Worm (Caenorhabditis elegans) whole organism, L1 larva: ENCODE measurements around the gene unc-47.

ENCODE experiments used
- C16A3.4 ChIP-seq: fragments of 150-350 bp; optimal IDR thresholded peaks from 2 replicates; lab custom pipeline; 2014; ENCODE audit warnings: missing biosample characterization, missing genetic modification characterization
- F16B12.6 ChIP-seq: fragments of 150-350 bp; optimal IDR thresholded peaks from 2 replicates; lab custom pipeline; 2014; ENCODE audit warnings: missing biosample characterization, missing genetic modification characterization
- Y116A8C.19 ChIP-seq: sonication (generic microtip); optimal IDR thresholded peaks from 2 replicates; lab custom pipeline; 2016; ENCODE audit warnings: missing compliant biosample characterization, missing genetic modification characterization, borderline replicate concordance
- alr-1 ChIP-seq: fragments of 200-800 bp; sonication (Bioruptor generic); optimal IDR thresholded peaks from 2 replicates; lab custom pipeline; 2018; ENCODE audit warnings: borderline replicate concordance, mild to moderate bottlenecking, missing genetic modification characterization, missing compliant biosample characterization
- aly-2 ChIP-seq: fragments of 150-350 bp; optimal IDR thresholded peaks from 2 replicates; lab custom pipeline; 2014; ENCODE audit warnings: missing biosample characterization, missing genetic modification characterization
- ama-1 ChIP-seq: fragments of 150-350 bp; optimal IDR thresholded peaks from 2 replicates; lab custom pipeline; 2014
- blmp-1 ChIP-seq: fragments of 150-350 bp; optimal IDR thresholded peaks from 2 replicates; lab custom pipeline; 2014; ENCODE audit warnings: missing biosample characterization, missing genetic modification characterization
- ceh-8 ChIP-seq: fragments of 200-800 bp; sonication (Bioruptor generic); optimal IDR thresholded peaks from 2 replicates; lab custom pipeline; 2018; ENCODE audit warnings: mild to moderate bottlenecking, missing genetic modification characterization, moderate library complexity, missing compliant biosample characterization
- ceh-82 ChIP-seq, 3 experiments: fragments of 150-350 bp in 1 of 3; sonication (generic microtip) in 2 of 3; optimal IDR thresholded peaks; 2 replicates each; lab custom pipeline; 2014 to 2017; ENCODE audit warnings: missing biosample characterization in 3 of 3, missing genetic modification characterization in 3 of 3
- ceh-88 ChIP-seq: fragments of 200-800 bp; sonication (Bioruptor generic); IDR thresholded peaks from 2 replicates; pipeline ENCODE4 v1.3.6; 2022; ENCODE audit warnings: missing genetic modification characterization, missing compliant biosample characterization
- ces-1 ChIP-seq: fragments of 150-350 bp; optimal IDR thresholded peaks from 2 replicates; lab custom pipeline; 2014; ENCODE audit warnings: missing biosample characterization, missing genetic modification reagents, missing genetic modification characterization
- dpl-1 ChIP-seq, 3 experiments: fragments of 150-350 bp in 2 of 3; sonication (generic microtip) in 1 of 3; optimal IDR thresholded peaks; 2 replicates each; lab custom pipeline; 2014 to 2017; ENCODE audit warnings: missing biosample characterization in 3 of 3, missing genetic modification characterization in 3 of 3, missing genetic modification reagents in 3 of 3
- efl-3 ChIP-seq: fragments of 200-800 bp; sonication (Bioruptor generic); optimal IDR thresholded peaks from 2 replicates; lab custom pipeline; 2018; ENCODE audit warnings: mild to moderate bottlenecking, missing genetic modification characterization, missing compliant biosample characterization
- egl-13 ChIP-seq: sonication (generic microtip); optimal IDR thresholded peaks from 2 replicates; lab custom pipeline; 2016; ENCODE audit warnings: missing genotype, missing genetic modification reagents, missing genetic modification characterization, missing compliant biosample characterization
- egl-27 ChIP-seq, 2 experiments: fragments of 150-350 bp in 1 of 2; sonication (generic microtip); optimal IDR thresholded peaks; 3 replicates each; lab custom pipeline; 2017 to 2018; ENCODE audit warnings: missing biosample characterization in 2 of 2, missing genetic modification characterization in 2 of 2, missing genetic modification reagents in 2 of 2
- elt-2 ChIP-seq: sonication (generic microtip); optimal IDR thresholded peaks from 2 replicates; lab custom pipeline; 2016; ENCODE audit warnings: missing genetic modification characterization, mild to moderate bottlenecking, inconsistent platforms, missing compliant biosample characterization, missing genetic modification reagents
- elt-3 ChIP-seq, 6 experiments: fragments of 150-350 bp in 1 of 6; sonication (generic microtip); optimal IDR thresholded peaks; 2 replicates each; lab custom pipeline; 2017 to 2018; ENCODE audit warnings: missing biosample characterization in 6 of 6, missing genetic modification characterization in 6 of 6, inconsistent platforms in 1 of 6
- ets-5 ChIP-seq: fragments of 200-800 bp; sonication (Bioruptor generic); IDR thresholded peaks from 2 replicates; pipeline ENCODE4 v1.3.6; 2022; ENCODE audit warnings: missing genetic modification characterization, missing compliant biosample characterization
- fkh-4 ChIP-seq: sonication (generic microtip); optimal IDR thresholded peaks from 2 replicates; lab custom pipeline; 2016; ENCODE audit warnings: missing compliant biosample characterization, missing genetic modification characterization, borderline replicate concordance
- grh-1 ChIP-seq: fragments of 200-800 bp; sonication (Bioruptor generic); IDR thresholded peaks from 2 replicates; pipeline ENCODE4 v1.3.6; 2022; ENCODE audit warnings: missing genetic modification reagents, missing genetic modification characterization, missing compliant biosample characterization
- hlh-17 ChIP-seq: fragments of 200-800 bp; sonication (Bioruptor generic); optimal IDR thresholded peaks from 2 replicates; lab custom pipeline; 2018; ENCODE audit warnings: missing genetic modification characterization, mild to moderate bottlenecking, missing compliant biosample characterization, moderate library complexity, borderline replicate concordance
- hlh-4 ChIP-seq: sonication (generic microtip); optimal IDR thresholded peaks from 2 replicates; lab custom pipeline; 2016; ENCODE audit warnings: mild to moderate bottlenecking, missing genetic modification characterization, missing compliant biosample characterization
- irx-1 ChIP-seq: sonication (generic microtip); optimal IDR thresholded peaks from 2 replicates; lab custom pipeline; 2016; ENCODE audit warnings: missing genetic modification characterization, missing compliant biosample characterization
- lin-14 ChIP-seq: fragments of 200-800 bp; sonication (Bioruptor generic); optimal IDR thresholded peaks from 2 replicates; lab custom pipeline; 2018; ENCODE audit warnings: mild to moderate bottlenecking, missing genetic modification characterization, moderate library complexity, missing compliant biosample characterization
- lin-15B ChIP-seq: fragments of 150-350 bp; sonication (generic microtip); optimal IDR thresholded peaks from 3 replicates; lab custom pipeline; 2014; ENCODE audit warnings: missing biosample characterization, missing genetic modification characterization
- lin-35 ChIP-seq, 2 experiments: fragments of 150-350 bp; optimal IDR thresholded peaks; 2 replicates each; lab custom pipeline; 2014; ENCODE audit warnings: missing biosample characterization in 2 of 2, missing genetic modification characterization in 2 of 2, missing genetic modification reagents in 2 of 2
- lsy-2 ChIP-seq, 2 experiments: fragments of 150-350 bp; optimal IDR thresholded peaks; 2 replicates each; lab custom pipeline; 2014; ENCODE audit warnings: missing biosample characterization in 2 of 2, missing genetic modification characterization in 2 of 2
- mdl-1 ChIP-seq, 2 experiments: fragments of 150-350 bp; optimal IDR thresholded peaks; 2 replicates each; lab custom pipeline; 2014 to 2017; ENCODE audit warnings: missing biosample characterization in 2 of 2, missing genetic modification characterization in 2 of 2, inconsistent platforms in 1 of 2
- mef-2 ChIP-seq: fragments of 150-350 bp; optimal IDR thresholded peaks from 2 replicates; lab custom pipeline; 2014; ENCODE audit warnings: missing biosample characterization, missing genetic modification characterization
- nhr-11 ChIP-seq: fragments of 150-350 bp; optimal IDR thresholded peaks from 2 replicates; lab custom pipeline; 2014; ENCODE audit warnings: missing biosample characterization, missing genetic modification characterization
- nhr-12 ChIP-seq: sonication (generic microtip); optimal IDR thresholded peaks from 2 replicates; lab custom pipeline; 2017; ENCODE audit warnings: missing biosample characterization, missing genetic modification characterization
- nhr-20 ChIP-seq: sonication (generic microtip); optimal IDR thresholded peaks from 2 replicates; lab custom pipeline; 2016; ENCODE audit warnings: mild to moderate bottlenecking, missing genetic modification characterization, missing compliant biosample characterization
- nhr-237 ChIP-seq: fragments of 150-350 bp; optimal IDR thresholded peaks from 2 replicates; lab custom pipeline; 2014; ENCODE audit warnings: missing biosample characterization, missing genetic modification characterization
- nhr-28 ChIP-seq: fragments of 150-350 bp; optimal IDR thresholded peaks from 2 replicates; lab custom pipeline; 2014; ENCODE audit warnings: missing biosample characterization, missing genetic modification characterization
- nhr-47 ChIP-seq: sonication (generic microtip); optimal IDR thresholded peaks from 2 replicates; lab custom pipeline; 2016; ENCODE audit warnings: mild to moderate bottlenecking, missing genetic modification characterization, moderate library complexity, missing compliant biosample characterization
- nhr-76 ChIP-seq: sonication (generic microtip); optimal IDR thresholded peaks from 2 replicates; lab custom pipeline; 2017; ENCODE audit warnings: missing biosample characterization, missing genetic modification characterization
- nhr-77 ChIP-seq: fragments of 150-350 bp; optimal IDR thresholded peaks from 2 replicates; lab custom pipeline; 2014; ENCODE audit warnings: missing biosample characterization, missing genetic modification characterization
- nhr-84 ChIP-seq: sonication (generic microtip); optimal IDR thresholded peaks from 2 replicates; lab custom pipeline; 2017; ENCODE audit warnings: missing biosample characterization, missing genetic modification characterization
- nhr-85 ChIP-seq: sonication (generic microtip); peaks from one replicate; lab custom pipeline; 2016; ENCODE audit warnings: missing genetic modification characterization, inconsistent platforms, missing compliant biosample characterization
- nhr-90 ChIP-seq: sonication (generic microtip); optimal IDR thresholded peaks from 2 replicates; lab custom pipeline; 2016; ENCODE audit warnings: mild to moderate bottlenecking, missing genetic modification characterization, missing compliant biosample characterization; ENCODE audit not compliant: poor library complexity
- pax-3 ChIP-seq: fragments of 200-800 bp; sonication (Bioruptor generic); optimal IDR thresholded peaks from 2 replicates; lab custom pipeline; 2018; ENCODE audit warnings: mild to moderate bottlenecking, missing genetic modification characterization, moderate library complexity, missing compliant biosample characterization
- snpc-4 ChIP-seq: fragments of 150-350 bp; optimal IDR thresholded peaks from 2 replicates; lab custom pipeline; 2014; ENCODE audit warnings: missing biosample characterization, missing genetic modification characterization
- snu-23 ChIP-seq: sonication (generic microtip); optimal IDR thresholded peaks from 2 replicates; lab custom pipeline; 2016; ENCODE audit warnings: missing genetic modification characterization, missing compliant biosample characterization
- sox-4 ChIP-seq: sonication (generic microtip); optimal IDR thresholded peaks from 2 replicates; lab custom pipeline; 2016; ENCODE audit warnings: missing genetic modification characterization, missing compliant biosample characterization
- sptf-1 ChIP-seq: fragments of 150-350 bp; optimal IDR thresholded peaks from 2 replicates; lab custom pipeline; 2014; ENCODE audit warnings: missing biosample characterization, missing genetic modification characterization
- sup-37 ChIP-seq: fragments of 200-800 bp; sonication (Bioruptor generic); optimal IDR thresholded peaks from 2 replicates; lab custom pipeline; 2018; ENCODE audit warnings: mild to moderate bottlenecking, missing genetic modification characterization, missing compliant biosample characterization
- swsn-7 ChIP-seq: sonication (generic microtip); optimal IDR thresholded peaks from 2 replicates; lab custom pipeline; 2016; ENCODE audit warnings: missing genetic modification characterization, missing compliant biosample characterization
- tlp-1 ChIP-seq: fragments of 150-350 bp; optimal IDR thresholded peaks from 2 replicates; lab custom pipeline; 2014; ENCODE audit warnings: missing biosample characterization, missing genetic modification characterization
- unc-130 ChIP-seq: fragments of 150-350 bp; optimal IDR thresholded peaks from 2 replicates; lab custom pipeline; 2017; ENCODE audit warnings: missing biosample characterization, missing genetic modification characterization, inconsistent platforms
- unc-30 ChIP-seq: sonication (generic microtip); optimal IDR thresholded peaks from 2 replicates; lab custom pipeline; 2017; ENCODE audit warnings: missing biosample characterization, missing genetic modification characterization
- xbp-1 ChIP-seq: sonication (generic microtip); optimal IDR thresholded peaks from 2 replicates; lab custom pipeline; 2016; ENCODE audit warnings: missing genetic modification characterization, missing compliant biosample characterization
- zip-4 ChIP-seq: fragments of 200-800 bp; sonication (Bioruptor generic); optimal IDR thresholded peaks from 2 replicates; lab custom pipeline; 2018; ENCODE audit warnings: mild to moderate bottlenecking, missing genetic modification characterization, moderate library complexity, missing compliant biosample characterization
- ztf-11 ChIP-seq, 2 experiments: sonication (generic microtip); optimal IDR thresholded peaks; 2 replicates each; lab custom pipeline; 2016 to 2017; ENCODE audit warnings: missing genetic modification characterization in 2 of 2, missing biosample characterization in 1 of 2, missing compliant biosample characterization in 1 of 2
- ztf-4 ChIP-seq: fragments of 150-350 bp; optimal IDR thresholded peaks from 2 replicates; lab custom pipeline; 2014; ENCODE audit warnings: missing biosample characterization, missing genetic modification characterization

unc-47 gene

DNA sequence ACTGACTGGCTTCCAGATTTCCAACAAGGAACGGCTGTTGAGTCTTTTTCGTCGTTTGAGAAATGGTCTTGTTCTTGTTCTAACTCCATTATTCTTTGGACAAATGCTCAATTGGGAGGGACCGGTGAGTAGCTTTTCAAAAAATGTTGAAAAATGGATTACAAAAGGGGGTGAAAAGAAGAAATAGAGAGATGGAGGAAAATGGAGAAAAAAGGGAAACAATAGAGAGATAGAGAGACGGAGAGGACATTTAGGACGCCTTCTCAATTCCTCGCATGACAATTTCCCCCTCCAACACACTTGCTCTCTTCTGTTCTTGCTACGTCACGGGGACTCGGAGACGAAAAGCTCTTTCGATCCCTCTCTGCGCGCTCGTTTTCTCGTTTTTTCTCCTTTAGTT is 33.1 kb downstream of the unc-47 start:
- TF ChIP-seq mdl-1 (tag; optimal IDR thresholded peaks at IDR 0.05; lab: Kevin White, UChicago): peak in 1 of 2 experiments; percentile 35
- no peak for TF ChIP-seq nhr-237
- no peak for TF ChIP-seq pax-3 (tag; lab: Kevin White, UChicago)
- no peak for TF ChIP-seq ets-5 (GFP tag; lab: Robert Waterston, UW)
- TF ChIP-seq sup-37 (GFP tag; lab: Kevin White, UChicago): peak; percentile 5
- TF ChIP-seq mef-2 (tag; lab: Kevin White, UChicago): no peak
- no peak for TF ChIP-seq hlh-17 (GFP tag; lab: Kevin White, UChicago)
- TF ChIP-seq snu-23 (GFP tag; lab: Kevin White, UChicago): peak; percentile 52
- TF ChIP-seq nhr-11 (tag; lab: Kevin White, UChicago): no peak
- TF ChIP-seq aly-2 (tag; lab: Kevin White, UChicago): no peak
- no peak for TF ChIP-seq grh-1 (GFP tag; lab: Robert Waterston, UW)
- TF ChIP-seq Y116A8C.19 (tag; lab: Kevin White, UChicago): no peak
- TF ChIP-seq nhr-47 (tag; lab: Kevin White, UChicago): peak; percentile 19
- TF ChIP-seq nhr-77 (tag; lab: Kevin White, UChicago): no peak
- TF ChIP-seq ztf-4 (tag; lab: Kevin White, UChicago): peak; percentile 42
- TF ChIP-seq ceh-88 (GFP tag; lab: Robert Waterston, UW): no peak
- no peak for TF ChIP-seq elt-3 (tag; optimal IDR thresholded peaks at IDR 0.05; lab: Kevin White, UChicago)
- peak; percentile 14 for TF ChIP-seq C16A3.4
- no peak for TF ChIP-seq nhr-76 (tag; lab: Kevin White, UChicago)
- no peak for TF ChIP-seq unc-130 (tag; lab: Kevin White, UChicago)
- TF ChIP-seq lsy-2 (tag; optimal IDR thresholded peaks at IDR 0.05; lab: Kevin White, UChicago): peak; percentile 37 to 64
- no peak for TF ChIP-seq sptf-1 (tag; lab: Kevin White, UChicago)
- TF ChIP-seq elt-2 (tag; lab: Kevin White, UChicago): no peak
- TF ChIP-seq egl-13 (tag; lab: Kevin White, UChicago): peak; percentile 7
- TF ChIP-seq dpl-1 (GFP tag; optimal IDR thresholded peaks at IDR 0.05; lab: Kevin White, UChicago): peak in 1 of 3 experiments; percentile 5
- TF ChIP-seq alr-1 (tag; lab: Kevin White, UChicago): no peak
- TF ChIP-seq nhr-85 (tag; lab: Kevin White, UChicago): no peak
- TF ChIP-seq efl-3: no peak
- TF ChIP-seq tlp-1 (tag; lab: Kevin White, UChicago): no peak
- TF ChIP-seq ceh-8 (GFP tag; lab: Kevin White, UChicago): peak; percentile 49
- TF ChIP-seq sox-4 (tag; lab: Kevin White, UChicago): no peak
- TF ChIP-seq egl-27 (tag; optimal IDR thresholded peaks at IDR 0.05; lab: Kevin White, UChicago): no peak
- peak in 1 of 2 experiments; percentile 24 for TF ChIP-seq lin-35 (GFP tag; optimal IDR thresholded peaks at IDR 0.05; lab: Kevin White, UChicago)
- TF ChIP-seq hlh-4 (tag; lab: Kevin White, UChicago): no peak
- TF ChIP-seq xbp-1 (tag; lab: Kevin White, UChicago): peak; percentile 1
- no peak for TF ChIP-seq ama-1 (lab: Kevin White, UChicago)
- TF ChIP-seq lin-15B (tag; lab: Kevin White, UChicago): no peak
- TF ChIP-seq lin-14 (GFP tag; lab: Kevin White, UChicago): peak; percentile 93
- TF ChIP-seq ces-1 (GFP tag; lab: Kevin White, UChicago): peak; percentile 42
- peak; percentile 7 for TF ChIP-seq snpc-4 (tag; lab: Kevin White, UChicago)
- TF ChIP-seq nhr-12 (tag; lab: Kevin White, UChicago): no peak
- no peak for TF ChIP-seq zip-4 (GFP tag; lab: Kevin White, UChicago)
- no peak for TF ChIP-seq nhr-84 (tag; lab: Kevin White, UChicago)
- TF ChIP-seq fkh-4 (tag; lab: Kevin White, UChicago): no peak
- peak in 2 of 3 experiments; percentile 7 to 71 for TF ChIP-seq ceh-82 (tag; optimal IDR thresholded peaks at IDR 0.05; lab: Kevin White, UChicago)
- no peak for TF ChIP-seq nhr-28
- peak; percentile 35 for TF ChIP-seq swsn-7 (tag; lab: Kevin White, UChicago)
- no peak for TF ChIP-seq nhr-20 (tag; lab: Kevin White, UChicago)
- no peak for TF ChIP-seq nhr-90
- no peak for TF ChIP-seq ztf-11 (tag; optimal IDR thresholded peaks at IDR 0.05; lab: Kevin White, UChicago)
- TF ChIP-seq irx-1: no peak
- TF ChIP-seq F16B12.6 (tag; lab: Kevin White, UChicago): no peak
- TF ChIP-seq unc-30: no peak
- TF ChIP-seq blmp-1: no peak
